Worm (Caenorhabditis elegans) whole organism, L4 larva: ENCODE data around the gene col-185.

Experiments used
- F10B5.3 ChIP-seq: sonication (generic microtip); optimal IDR thresholded peaks from 2 replicates; lab custom pipeline; 2016; ENCODE audit warnings: mild to moderate bottlenecking, missing genetic modification characterization, missing compliant biosample characterization
- Y105C5A.15 ChIP-seq: fragments of 200-800 bp; sonication (Bioruptor generic); IDR thresholded peaks from 2 replicates; pipeline ENCODE4 v1.3.6; 2022; ENCODE audit warnings: missing genetic modification characterization, missing compliant biosample characterization
- Y48G9A.11 ChIP-seq: fragments of 200-800 bp; sonication (Bioruptor generic); IDR thresholded peaks from 2 replicates; pipeline ENCODE4 v1.3.6; 2022; ENCODE audit warnings: missing genetic modification reagents, missing genetic modification characterization, missing compliant biosample characterization
- arid-1 ChIP-seq: fragments of 200-800 bp; sonication (Bioruptor generic); conservative IDR thresholded peaks from 2 replicates; pipeline ENCODE4 v1.3.6; 2022; ENCODE audit warnings: missing genetic modification reagents, missing genetic modification characterization, missing compliant biosample characterization
- ceh-20 ChIP-seq: fragments of 200-800 bp; sonication (Bioruptor generic); IDR thresholded peaks from 2 replicates; pipeline ENCODE4 v1.3.6; 2022; ENCODE audit warnings: missing genetic modification reagents, missing genetic modification characterization, missing compliant biosample characterization
- ceh-28 ChIP-seq: fragments of 150-350 bp; optimal IDR thresholded peaks from 2 replicates; lab custom pipeline; 2014; ENCODE audit warnings: missing biosample characterization, missing genetic modification reagents, missing genetic modification characterization
- ceh-44 ChIP-seq: fragments of 200-800 bp; sonication (Bioruptor generic); IDR thresholded peaks from 2 replicates; pipeline ENCODE4 v1.3.6; 2022; ENCODE audit warnings: missing genetic modification reagents, missing genetic modification characterization, missing compliant biosample characterization
- ceh-62 ChIP-seq: sonication (generic microtip); optimal IDR thresholded peaks from 2 replicates; lab custom pipeline; 2017; ENCODE audit warnings: missing biosample characterization, missing genetic modification characterization
- ces-1 ChIP-seq: fragments of 150-350 bp; sonication (generic microtip); optimal IDR thresholded peaks from 4 replicates; lab custom pipeline; 2014; ENCODE audit warnings: missing biosample characterization, missing genetic modification reagents, missing genetic modification characterization
- ctbp-1 ChIP-seq: fragments of 200-800 bp; sonication (Bioruptor generic); IDR thresholded peaks from 2 replicates; pipeline ENCODE4 v1.3.6; 2022; ENCODE audit warnings: missing genetic modification reagents, missing genetic modification characterization, missing compliant biosample characterization
- dmd-9 ChIP-seq: fragments of 200-800 bp; sonication (Bioruptor generic); IDR thresholded peaks from 2 replicates; pipeline ENCODE4 v1.3.6; 2022; ENCODE audit warnings: missing genetic modification reagents, missing genetic modification characterization, missing compliant biosample characterization
- dve-1 ChIP-seq: sonication (generic microtip); optimal IDR thresholded peaks from 2 replicates; lab custom pipeline; 2017; ENCODE audit warnings: antibody characterized with exemption, mild to moderate bottlenecking, missing genetic modification characterization, missing compliant biosample characterization; ENCODE audit not compliant: insufficient read depth
- hif-1 ChIP-seq, 2 experiments: sonication (generic microtip); optimal IDR thresholded peaks; 2 replicates each; lab custom pipeline; 2016 to 2017; ENCODE audit warnings: missing compliant biosample characterization in 2 of 2, missing genetic modification characterization in 2 of 2, missing genetic modification reagents in 2 of 2, missing genotype in 2 of 2, mild to moderate bottlenecking in 1 of 2
- hlh-11 ChIP-seq: fragments of 200-800 bp; sonication (Bioruptor generic); optimal IDR thresholded peaks from 2 replicates; lab custom pipeline; 2018; ENCODE audit warnings: mild to moderate bottlenecking, missing genetic modification characterization, missing compliant biosample characterization
- lin-15B ChIP-seq: fragments of 150-350 bp; sonication (generic microtip); optimal IDR thresholded peaks from 3 replicates; lab custom pipeline; 2014; ENCODE audit warnings: missing biosample characterization, missing genetic modification characterization
- lin-39 ChIP-seq: fragments of 150-350 bp; optimal IDR thresholded peaks from 2 replicates; lab custom pipeline; 2014; ENCODE audit warnings: missing biosample characterization, missing genetic modification reagents, missing genetic modification characterization
- madf-9 ChIP-seq: fragments of 200-800 bp; sonication (Bioruptor generic); conservative IDR thresholded peaks from 2 replicates; pipeline ENCODE4 v1.3.6; 2022; ENCODE audit warnings: missing genetic modification reagents, missing genetic modification characterization, missing compliant biosample characterization
- mdl-1 ChIP-seq, 2 experiments: fragments of 150-350 bp in 1 of 2; sonication (generic microtip) in 1 of 2; optimal IDR thresholded peaks; 2 replicates each; lab custom pipeline; 2014 to 2017; ENCODE audit warnings: missing biosample characterization in 2 of 2, missing genetic modification characterization in 2 of 2
- mep-1 ChIP-seq: fragments of 150-350 bp; sonication (generic microtip); optimal IDR thresholded peaks from 3 replicates; lab custom pipeline; 2014; ENCODE audit warnings: missing biosample characterization, missing genetic modification characterization
- mes-2 ChIP-seq: sonication (generic microtip); optimal IDR thresholded peaks from 2 replicates; lab custom pipeline; 2016; ENCODE audit warnings: missing genotype, mild to moderate bottlenecking, missing genetic modification characterization, missing compliant biosample characterization; ENCODE audit not compliant: poor library complexity, severe bottlenecking
- nhr-11 ChIP-seq: fragments of 150-350 bp; optimal IDR thresholded peaks from 2 replicates; lab custom pipeline; 2014; ENCODE audit warnings: missing biosample characterization, missing genetic modification characterization
- nhr-25 ChIP-seq: sonication (generic microtip); optimal IDR thresholded peaks from 2 replicates; lab custom pipeline; 2017; ENCODE audit warnings: missing genetic modification characterization, mild to moderate bottlenecking, missing compliant biosample characterization, antibody characterized with exemption, moderate library complexity, borderline replicate concordance; ENCODE audit not compliant: insufficient read depth
- nhr-28 ChIP-seq: fragments of 150-350 bp; optimal IDR thresholded peaks from 2 replicates; lab custom pipeline; 2014; ENCODE audit warnings: missing biosample characterization, missing genetic modification characterization
- rbr-2 ChIP-seq: sonication (generic microtip); optimal IDR thresholded peaks from 2 replicates; lab custom pipeline; 2016; ENCODE audit warnings: missing genotype, missing genetic modification characterization, missing compliant biosample characterization
- set-16 ChIP-seq: fragments of 200-800 bp; sonication (Bioruptor generic); IDR thresholded peaks from 2 replicates; pipeline ENCODE4 v1.3.6; 2022; ENCODE audit warnings: missing genetic modification reagents, missing genetic modification characterization, missing compliant biosample characterization
- skn-1 ChIP-seq: fragments of 150-350 bp; optimal IDR thresholded peaks from 2 replicates; lab custom pipeline; 2014; ENCODE audit warnings: missing biosample characterization, missing genetic modification characterization
- tra-1 ChIP-seq: fragments of 200-800 bp; sonication (Bioruptor generic); IDR thresholded peaks from 2 replicates; pipeline ENCODE4 v1.3.6; 2022; ENCODE audit warnings: missing genetic modification reagents, missing genetic modification characterization, missing compliant biosample characterization
- unc-62 ChIP-seq, 3 experiments: fragments of 150-350 bp in 1 of 3; sonication (generic microtip); optimal IDR thresholded peaks in 2 of 3; peaks in 1 of 3; 1 replicate in 1 of 3; 2 replicates in 2 of 3; lab custom pipeline; 2014 to 2017; ENCODE audit warnings: missing biosample characterization in 3 of 3, missing genetic modification characterization in 3 of 3, missing genetic modification reagents in 3 of 3, missing genotype in 1 of 3
- zfp-2 ChIP-seq: sonication (generic microtip); optimal IDR thresholded peaks from 2 replicates; lab custom pipeline; 2016; ENCODE audit warnings: mild to moderate bottlenecking, missing genetic modification characterization, missing compliant biosample characterization
- zfp-3 ChIP-seq: fragments of 200-800 bp; sonication (Bioruptor generic); conservative IDR thresholded peaks from 2 replicates; pipeline ENCODE4 v1.3.6; 2022; ENCODE audit warnings: missing genetic modification reagents, missing genetic modification characterization, missing compliant biosample characterization
- zip-11 ChIP-seq: fragments of 200-800 bp; sonication (Bioruptor generic); IDR thresholded peaks from 2 replicates; pipeline ENCODE4 v1.3.6; 2022; ENCODE audit warnings: missing genetic modification characterization, missing compliant biosample characterization

The col-185 gene

DNA sequence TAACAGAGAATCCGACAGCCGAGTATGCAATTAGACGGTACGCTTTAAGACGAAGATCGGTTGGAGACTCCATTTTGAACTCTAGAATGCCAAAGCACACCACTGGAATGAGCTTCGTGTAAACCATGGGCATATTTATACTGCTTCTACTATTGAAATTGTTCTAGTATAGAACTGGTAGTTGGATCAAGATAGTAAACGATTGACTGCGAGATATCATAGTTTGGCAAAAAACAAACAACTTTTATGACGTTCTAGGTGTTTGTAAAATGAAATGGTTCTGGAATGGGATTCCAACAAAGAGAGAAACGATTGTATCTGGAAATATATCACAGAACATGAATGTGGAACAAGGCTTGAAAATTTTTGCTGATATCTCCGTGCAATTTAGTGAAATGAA, at the start of gene col-185:
Gene col-185 (minus strand): TSS at position 101 of the 400 bp plus-strand sequence.
- TF ChIP-seq ces-1 (GFP tag; lab: Kevin White, UChicago): no peak
- TF ChIP-seq lin-15B (tag; lab: Kevin White, UChicago): no peak
- peak in 1 of 2 experiments; percentile 40 for TF ChIP-seq unc-62 (GFP tag; optimal IDR thresholded peaks at IDR 0.05 in 1 of 2; lab: Kevin White, UChicago)
- TF ChIP-seq unc-62 (tag; optimal IDR thresholded peaks at IDR 0.05; lab: Kevin White, UChicago): no peak
- no peak for TF ChIP-seq dmd-9 (GFP tag; lab: Robert Waterston, UW)

DNA sequence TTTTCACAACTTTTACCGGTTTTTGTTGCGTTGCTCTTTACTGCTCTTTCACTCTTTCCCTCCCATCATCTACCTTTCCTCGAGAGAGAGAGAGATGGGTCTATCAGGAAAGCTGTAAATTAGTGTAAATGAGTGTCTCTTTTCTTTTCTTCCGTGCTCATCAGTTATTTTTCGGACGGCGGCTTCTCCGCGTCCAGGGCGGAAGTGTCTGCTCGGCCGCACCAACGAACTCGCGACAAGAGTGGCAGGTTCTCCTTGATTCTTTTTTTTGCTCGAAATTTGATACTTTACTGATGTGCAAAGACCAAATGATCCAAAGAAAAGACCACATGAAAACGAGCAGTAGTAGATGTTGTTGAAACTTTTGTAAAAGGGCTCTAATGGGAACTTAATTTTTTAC, 47.8 kb upstream of the col-185 start:
- TF ChIP-seq mep-1: no peak
- 0 out of 2 replicates have a peak, but pooled peaks have one; percentile 29 for TF ChIP-seq ctbp-1
- TF ChIP-seq set-16 (GFP tag; lab: Robert Waterston, UW): peak; percentile 17; the same call in 1 of the 2 replicates
- peak; percentile 64 for TF ChIP-seq hlh-11
- TF ChIP-seq zip-11: no peak
- TF ChIP-seq tra-1 (GFP tag; lab: Robert Waterston, UW): peak; percentile 45; the same call in 1 of the 2 replicates
- TF ChIP-seq, all 104 proteins: peak for 4

DNA sequence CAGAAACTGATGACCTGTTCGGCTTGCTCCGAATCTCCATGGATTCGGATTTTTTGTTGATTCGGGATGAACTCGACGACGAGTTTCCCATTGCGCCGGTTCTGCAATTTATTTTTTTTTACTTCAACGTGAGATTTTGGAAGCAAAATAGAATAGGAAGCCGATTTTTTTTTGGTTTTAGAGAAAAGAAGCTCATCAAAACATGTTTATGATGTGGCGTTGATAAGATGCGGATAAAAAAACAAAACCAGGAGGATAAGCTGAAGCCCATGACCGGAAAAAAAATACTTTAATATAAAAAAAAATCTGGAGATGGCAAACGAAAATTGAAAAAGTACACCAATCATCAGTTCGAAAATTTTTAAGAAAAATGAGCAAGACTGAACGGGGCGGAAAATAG, 45.2 kb upstream of the col-185 start, which contains the start of gene glb-20:
Gene glb-20 (minus strand): TSS at position 101 of the 400 bp plus-strand sequence.
- TF ChIP-seq hif-1 (tag; optimal IDR thresholded peaks at IDR 0.05; lab: Kevin White, UChicago) (no peak), ceh-28 (tag; lab: Kevin White, UChicago) (no peak), Y105C5A.15 (GFP tag; lab: Robert Waterston, UW) (no peak), ceh-44 (GFP tag; lab: Robert Waterston, UW) (no peak), ceh-20 (GFP tag; lab: Robert Waterston, UW) (no peak), ceh-62 (tag; lab: Kevin White, UChicago) (no peak), mep-1 (no peak), madf-9 (GFP tag; lab: Robert Waterston, UW) (no peak), skn-1 (tag; lab: Kevin White, UChicago) (no peak), zfp-3 (GFP tag; lab: Robert Waterston, UW) (no peak), nhr-28 (no peak), nhr-25 (no peak), unc-62 (GFP tag; optimal IDR thresholded peaks at IDR 0.05 in 1 of 2; lab: Kevin White, UChicago) (no peak), unc-62 (tag; optimal IDR thresholded peaks at IDR 0.05; lab: Kevin White, UChicago) (no peak), zfp-2 (tag; lab: Kevin White, UChicago) (no peak), mes-2 (tag; lab: Kevin White, UChicago) (no peak)
- TF ChIP-seq, all 104 proteins: peak for 0

DNA sequence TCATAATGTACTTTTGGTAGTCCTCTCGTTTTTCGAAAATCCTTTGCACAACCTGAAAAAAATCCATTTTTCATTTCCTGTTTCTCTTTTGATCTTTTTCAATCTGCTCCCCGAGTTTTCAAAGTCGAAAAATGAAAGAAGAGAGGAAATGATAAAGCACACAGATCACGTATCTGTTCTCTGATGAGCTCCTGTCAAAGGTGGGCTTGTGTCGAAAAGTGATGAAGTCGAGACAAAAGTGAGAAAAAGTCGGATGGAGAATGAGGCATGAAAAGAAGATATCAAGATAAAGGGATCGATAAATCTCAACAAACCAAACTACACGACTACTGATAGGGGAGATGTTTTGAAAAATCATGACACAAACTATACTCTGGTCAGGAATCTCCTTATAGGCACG, 44.2 kb upstream of the col-185 start:
- TF ChIP-seq nhr-25 (no peak), rbr-2 (tag; lab: Kevin White, UChicago) (no peak), nhr-11 (tag; lab: Kevin White, UChicago) (peak; percentile 50), unc-62 (GFP tag; optimal IDR thresholded peaks at IDR 0.05 in 1 of 2; lab: Kevin White, UChicago) (peak in 1 of 2 experiments; percentile 89), unc-62 (tag; optimal IDR thresholded peaks at IDR 0.05; lab: Kevin White, UChicago) (no peak), F10B5.3 (tag; lab: Kevin White, UChicago) (no peak), mdl-1 (tag; optimal IDR thresholded peaks at IDR 0.05; lab: Kevin White, UChicago) (no peak)
- TF ChIP-seq, all 104 proteins: peak for 2

DNA sequence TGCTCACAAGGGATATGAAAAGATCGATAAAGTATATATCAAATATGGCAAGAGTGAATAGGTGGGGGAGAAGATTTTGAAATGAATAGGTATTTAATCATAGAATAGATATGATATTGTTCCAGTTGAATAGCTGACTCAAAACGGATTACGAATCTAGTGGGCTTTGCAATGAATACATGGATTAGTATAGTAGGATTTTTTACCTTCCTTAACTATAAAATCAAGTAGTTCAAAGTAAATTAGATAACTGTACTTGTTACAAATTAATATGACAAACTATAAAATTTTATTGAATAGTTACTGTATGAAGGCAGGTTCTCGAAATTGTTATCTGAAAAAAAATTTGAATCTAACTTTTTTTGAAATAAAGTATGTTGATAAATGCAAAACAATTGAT, 40.0 kb upstream of the col-185 start, which contains the start of gene odr-1:
Gene odr-1 (minus strand): TSS at position 101 of the 400 bp plus-strand sequence.
- no peak for TF ChIP-seq mep-1
- TF ChIP-seq lin-39: no peak
- no peak for TF ChIP-seq Y48G9A.11 (GFP tag; lab: Robert Waterston, UW)
- no peak for TF ChIP-seq dve-1 (tag; lab: Kevin White, UChicago)
- no peak for TF ChIP-seq arid-1 (GFP tag; lab: Robert Waterston, UW)
